Fruit fly (Drosophila melanogaster) whole organism, embryonic: ENCODE results near the gene Cpr62Bc.

Source experiments
- BtbVII ChIP-seq: fragments of 200-800 bp; sonication (Bioruptor generic); optimal IDR thresholded peaks from 3 replicates; lab custom pipeline; 2017; ENCODE audit warnings: missing biosample characterization, mild to moderate bottlenecking, missing genetic modification characterization
- CG12071 ChIP-seq: fragments of 200-800 bp; sonication (Bioruptor generic); optimal IDR thresholded peaks from 3 replicates; lab custom pipeline; 2018; ENCODE audit warnings: missing biosample characterization, mild to moderate bottlenecking, missing genetic modification characterization
- CG12219 ChIP-seq: fragments of 200-800 bp; sonication (Bioruptor generic); optimal IDR thresholded peaks from 3 replicates; lab custom pipeline; 2018; ENCODE audit warnings: missing biosample characterization, mild to moderate bottlenecking, missing genetic modification characterization
- CG13775 ChIP-seq: fragments of 200-800 bp; sonication (Bioruptor generic); optimal IDR thresholded peaks from 3 replicates; lab custom pipeline; 2017; ENCODE audit warnings: missing biosample characterization, mild to moderate bottlenecking, missing genetic modification characterization
- CG15011 ChIP-seq: fragments of 200-800 bp; sonication (Bioruptor generic); optimal IDR thresholded peaks from 3 replicates; lab custom pipeline; 2018; ENCODE audit warnings: missing biosample characterization, mild to moderate bottlenecking, missing genetic modification characterization
- CG17359 ChIP-seq: fragments of 200-800 bp; sonication (Bioruptor generic); optimal IDR thresholded peaks from 3 replicates; lab custom pipeline; 2018; ENCODE audit warnings: missing biosample characterization, mild to moderate bottlenecking, missing genetic modification characterization, moderate library complexity
- CG17385 ChIP-seq: fragments of 200-800 bp; sonication (Bioruptor generic); optimal IDR thresholded peaks from 3 replicates; lab custom pipeline; 2018; ENCODE audit warnings: missing biosample characterization, mild to moderate bottlenecking, missing genetic modification characterization
- CG17802 ChIP-seq: fragments of 200-800 bp; sonication (Bioruptor generic); optimal IDR thresholded peaks from 2 replicates; lab custom pipeline; 2018; ENCODE audit warnings: missing biosample characterization, mild to moderate bottlenecking, missing genetic modification characterization, moderate library complexity
- CG2120 ChIP-seq: fragments of 200-800 bp; sonication (Bioruptor generic); optimal IDR thresholded peaks from 3 replicates; lab custom pipeline; 2016; ENCODE audit warnings: missing biosample characterization, missing genetic modification characterization
- CG2202 ChIP-seq: fragments of 200-800 bp; sonication (Bioruptor generic); optimal IDR thresholded peaks from 2 replicates; lab custom pipeline; 2018; ENCODE audit warnings: missing biosample characterization, mild to moderate bottlenecking, missing genetic modification characterization
- CG2678 ChIP-seq: fragments of 200-800 bp; sonication (Bioruptor generic); optimal IDR thresholded peaks from 3 replicates; lab custom pipeline; 2019; ENCODE audit warnings: missing biosample characterization, mild to moderate bottlenecking, missing genetic modification characterization, moderate library complexity
- CG2875 ChIP-seq: fragments of 200-800 bp; sonication (Bioruptor generic); optimal IDR thresholded peaks from 2 replicates; lab custom pipeline; 2017; ENCODE audit warnings: missing biosample characterization, mild to moderate bottlenecking, missing genetic modification characterization, missing genetic modification reagents
- CG4360 ChIP-seq: fragments of 200-800 bp; sonication (Bioruptor generic); IDR thresholded peaks from 2 replicates; pipeline ENCODE4 v1.3.6; 2022; ENCODE audit warnings: missing biosample characterization, missing genetic modification characterization
- CG6683 ChIP-seq: fragments of 200-800 bp; sonication (Bioruptor generic); optimal IDR thresholded peaks from 2 replicates; lab custom pipeline; 2017; ENCODE audit warnings: missing biosample characterization, mild to moderate bottlenecking, missing genetic modification characterization, missing genetic modification reagents
- CG7556 ChIP-seq: fragments of 200-800 bp; sonication (Bioruptor generic); optimal IDR thresholded peaks from 2 replicates; lab custom pipeline; 2017; ENCODE audit warnings: missing biosample characterization, mild to moderate bottlenecking, missing genetic modification characterization
- CG7839 ChIP-seq: fragments of 200-800 bp; sonication (Bioruptor generic); optimal IDR thresholded peaks from 3 replicates; lab custom pipeline; 2018; ENCODE audit warnings: missing biosample characterization, mild to moderate bottlenecking, missing genetic modification characterization, moderate library complexity
- CG9932 ChIP-seq: fragments of 200-800 bp; sonication (Bioruptor generic); IDR thresholded peaks from 2 replicates; pipeline ENCODE4 v1.3.6; 2022; ENCODE audit warnings: missing biosample characterization, missing genetic modification characterization
- Eip74EF ChIP-seq, 2 experiments: fragments of 200-800 bp in 1 of 2; fragments of >200 bp in 1 of 2; sonication (Bioruptor generic) in 1 of 2; optimal IDR thresholded peaks; 2 replicates each; lab custom pipeline; 2017 to 2019; ENCODE audit warnings: missing biosample characterization in 2 of 2, missing genetic modification characterization in 2 of 2, mild to moderate bottlenecking in 1 of 2, moderate library complexity in 1 of 2
- Fer1 ChIP-seq: fragments of 200-800 bp; sonication (Bioruptor generic); optimal IDR thresholded peaks from 2 replicates; lab custom pipeline; 2017; ENCODE audit warnings: missing biosample characterization, mild to moderate bottlenecking, missing genetic modification characterization
- HLH4C ChIP-seq: fragments of 200-800 bp; sonication (Bioruptor generic); IDR thresholded peaks from 3 replicates; pipeline ENCODE4 v1.3.6; 2022; ENCODE audit warnings: missing biosample characterization, missing genetic modification characterization; ENCODE audit not compliant: partially characterized antibody
- HmgD ChIP-seq: fragments of 200-800 bp; sonication (Bioruptor generic); optimal IDR thresholded peaks from 3 replicates; lab custom pipeline; 2016; ENCODE audit warnings: missing biosample characterization, missing genetic modification characterization
- Med ChIP-seq: fragments of 200-800 bp; sonication (Bioruptor generic); peaks from one replicate; lab custom pipeline; 2016; ENCODE audit warnings: missing biosample characterization, missing genetic modification characterization, mild to moderate bottlenecking, inconsistent platforms, moderate library complexity
- Rfx ChIP-seq: fragments of 200-800 bp; sonication (Bioruptor generic); IDR thresholded peaks from 2 replicates; pipeline ENCODE4 v1.3.6; 2022; ENCODE audit warnings: missing biosample characterization, missing genetic modification characterization
- Sox100B ChIP-seq: fragments of 200-800 bp; sonication (Bioruptor generic); optimal IDR thresholded peaks from 3 replicates; lab custom pipeline; 2018; ENCODE audit warnings: missing biosample characterization, mild to moderate bottlenecking, missing genetic modification characterization
- Spps ChIP-seq: fragments of 200-800 bp; sonication (Bioruptor generic); optimal IDR thresholded peaks from 2 replicates; lab custom pipeline; 2018; ENCODE audit warnings: missing biosample characterization, mild to moderate bottlenecking, missing genetic modification characterization
- Ssrp ChIP-seq: fragments of 200-800 bp; sonication (Bioruptor generic); optimal IDR thresholded peaks from 2 replicates; lab custom pipeline; 2018; ENCODE audit warnings: missing biosample characterization, mild to moderate bottlenecking, missing genetic modification characterization, moderate library complexity
- abd-A ChIP-seq: fragments of 200-800 bp; sonication (Bioruptor generic); optimal IDR thresholded peaks from 3 replicates; lab custom pipeline; 2019; ENCODE audit warnings: missing biosample characterization, mild to moderate bottlenecking, missing genetic modification characterization, moderate library complexity
- al ChIP-seq: fragments of 200-800 bp; sonication (Bioruptor generic); IDR thresholded peaks from 2 replicates; pipeline ENCODE4 v1.3.6; 2022; ENCODE audit warnings: missing biosample characterization, missing genetic modification characterization
- bowl ChIP-seq: fragments of 200-800 bp; sonication (Bioruptor generic); IDR thresholded peaks from 2 replicates; pipeline ENCODE4 v1.3.6; 2022; ENCODE audit warnings: missing biosample characterization, missing genetic modification characterization
- cas ChIP-seq: fragments of 200-800 bp; sonication (Bioruptor generic); IDR thresholded peaks from 2 replicates; pipeline ENCODE4 v1.3.6; 2022; ENCODE audit warnings: missing biosample characterization, missing genetic modification characterization
- ci ChIP-seq: fragments of 200-800 bp; sonication (Bioruptor generic); IDR thresholded peaks from 3 replicates; pipeline ENCODE4 v1.3.6; 2022; ENCODE audit warnings: missing biosample characterization, missing genetic modification characterization
- fru ChIP-seq: fragments of >200 bp; optimal IDR thresholded peaks from 2 replicates; lab custom pipeline; 2017
- gem ChIP-seq: fragments of 200-800 bp; sonication (Bioruptor generic); optimal IDR thresholded peaks from 2 replicates; lab custom pipeline; 2019; ENCODE audit warnings: missing biosample characterization, mild to moderate bottlenecking, missing genetic modification characterization, moderate library complexity
- grau ChIP-seq: fragments of 200-800 bp; optimal IDR thresholded peaks from 3 replicates; lab custom pipeline; 2019; ENCODE audit warnings: missing biosample characterization, mild to moderate bottlenecking, missing genetic modification characterization, moderate library complexity
- grn ChIP-seq: fragments of 200-800 bp; sonication (Bioruptor generic); optimal IDR thresholded peaks from 3 replicates; lab custom pipeline; 2017; ENCODE audit warnings: missing biosample characterization, missing genetic modification characterization
- insv ChIP-seq, 2 experiments: fragments of 200-800 bp; sonication (Bioruptor generic); optimal IDR thresholded peaks; 3 replicates each; lab custom pipeline; 2016 to 2018; ENCODE audit warnings: missing biosample characterization in 2 of 2, missing genetic modification characterization in 2 of 2
- jigr1 ChIP-seq: fragments of 200-800 bp; sonication (Bioruptor generic); IDR thresholded peaks from 3 replicates; pipeline ENCODE4 v1.3.6; 2022; ENCODE audit warnings: missing biosample characterization, missing genetic modification characterization
- lab ChIP-seq: fragments of 200-800 bp; sonication (Bioruptor generic); optimal IDR thresholded peaks from 3 replicates; lab custom pipeline; 2017; ENCODE audit warnings: missing biosample characterization, missing genetic modification characterization, mild to moderate bottlenecking, moderate library complexity, missing genetic modification reagents
- lov ChIP-seq, 2 experiments: fragments of 200-800 bp in 1 of 2; fragments of >200 bp in 1 of 2; sonication (Bioruptor generic) in 1 of 2; IDR thresholded peaks in 1 of 2; optimal IDR thresholded peaks in 1 of 2; 2 replicates in 1 of 2; 3 replicates in 1 of 2; pipeline versions ENCODE4 v1.3.6 to Lab custom; 2017 to 2022; ENCODE audit warnings: missing biosample characterization in 1 of 2, missing genetic modification characterization in 1 of 2
- oc ChIP-seq: fragments of 200-800 bp; sonication (Bioruptor generic); optimal IDR thresholded peaks from 2 replicates; lab custom pipeline; 2018; ENCODE audit warnings: missing biosample characterization, mild to moderate bottlenecking, missing genetic modification characterization, moderate library complexity
- onecut ChIP-seq: fragments of 200-800 bp; sonication (Bioruptor generic); IDR thresholded peaks from 2 replicates; pipeline ENCODE4 v1.3.6; 2022; ENCODE audit warnings: missing biosample characterization, missing genetic modification characterization
- pan ChIP-seq, 4 experiments: fragments of >200 bp in 3 of 4; fragments of 200-800 bp in 1 of 4; sonication (Bioruptor generic) in 1 of 4; optimal IDR thresholded peaks in 3 of 4; IDR thresholded peaks in 1 of 4; 2 replicates each; pipeline versions ENCODE4 v1.3.6 to Lab custom; 2017 to 2022; ENCODE audit warnings: missing biosample characterization in 2 of 4, missing genetic modification characterization in 2 of 4, mixed read lengths in 1 of 4
- pnt ChIP-seq: fragments of 200-800 bp; sonication (Bioruptor generic); optimal IDR thresholded peaks from 3 replicates; lab custom pipeline; 2016; ENCODE audit warnings: missing biosample characterization, missing genetic modification characterization
- scrt ChIP-seq: fragments of 200-800 bp; sonication (Bioruptor generic); optimal IDR thresholded peaks from 2 replicates; lab custom pipeline; 2018; ENCODE audit warnings: missing biosample characterization, mild to moderate bottlenecking, missing genetic modification characterization, moderate library complexity
- sd ChIP-seq: fragments of 200-800 bp; sonication (Bioruptor generic); optimal IDR thresholded peaks from 3 replicates; lab custom pipeline; 2018; ENCODE audit warnings: missing biosample characterization, mild to moderate bottlenecking, missing genetic modification characterization, moderate library complexity
- sqz ChIP-seq: fragments of 200-800 bp; sonication (Bioruptor generic); optimal IDR thresholded peaks from 3 replicates; lab custom pipeline; 2018; ENCODE audit warnings: missing biosample characterization, mild to moderate bottlenecking, missing genetic modification characterization
- zfh1 ChIP-seq: fragments of 200-800 bp; sonication (Bioruptor generic); IDR thresholded peaks from 3 replicates; pipeline ENCODE4 v1.3.6; 2022; ENCODE audit warnings: missing biosample characterization, missing genetic modification characterization

Gene Cpr62Bc

DNA sequence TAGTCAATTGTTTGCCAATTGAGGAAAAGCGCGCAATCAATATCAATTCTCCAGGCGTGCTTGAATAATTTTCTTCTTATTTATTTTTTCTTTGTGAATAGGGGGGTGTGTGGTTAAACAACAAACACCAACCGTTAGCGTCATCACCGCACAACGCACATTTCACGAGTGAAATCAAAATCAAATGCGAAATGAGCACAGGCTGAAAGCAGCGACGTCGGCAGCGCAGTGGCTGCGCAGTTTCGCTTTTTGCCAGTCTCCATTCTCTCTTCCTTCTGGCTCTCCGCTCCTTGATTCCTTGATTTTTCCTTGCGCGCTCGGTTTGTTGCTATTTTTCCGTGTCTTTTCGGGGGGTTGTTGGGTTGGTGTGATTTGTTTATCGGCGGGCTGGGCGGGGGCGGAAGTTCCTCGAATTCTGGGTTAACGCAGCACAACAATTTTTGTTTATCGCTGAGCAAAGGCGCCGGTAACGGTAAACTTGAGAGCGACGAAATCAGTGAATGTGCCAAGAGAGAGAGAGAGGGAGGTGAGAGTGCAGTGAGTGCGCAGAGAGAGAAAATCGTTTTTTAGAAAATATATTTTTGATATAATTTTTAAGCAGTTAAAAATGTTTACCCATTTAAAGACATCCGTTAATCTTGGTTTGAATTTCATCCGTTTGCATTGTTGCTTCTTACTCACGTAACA lies 41.1 kb upstream of the Cpr62Bc start, which contains the start of gene CG13937 (continued):
- TF ChIP-seq oc (no peak), sd (tag; lab: Kevin White, UChicago) (peak; percentile 55), CG7556 (no peak), CG17802 (tag; lab: Kevin White, UChicago) (no peak), grn (no peak), Fer1 (peak; percentile 11)

DNA sequence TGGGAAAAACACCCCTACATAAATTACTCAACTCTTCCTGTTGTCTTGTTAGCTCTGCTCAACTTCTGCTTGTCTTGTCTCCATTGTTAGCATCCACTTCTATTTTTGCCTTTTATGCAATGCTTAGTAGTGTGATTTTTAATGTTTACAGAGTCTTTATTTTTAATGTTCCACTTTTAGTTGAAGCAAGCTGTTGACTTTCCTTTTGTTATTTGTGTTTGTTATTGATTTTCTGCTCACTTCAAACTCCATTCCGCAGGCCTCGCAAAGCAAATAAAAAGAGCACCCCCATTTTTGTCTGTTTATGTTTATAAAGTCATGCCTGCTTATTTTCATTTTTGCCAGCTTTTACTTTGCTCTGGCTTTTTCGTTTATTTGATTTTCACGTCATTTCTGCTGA lies 40.0 kb upstream of the Cpr62Bc start:
- TF ChIP-seq CG17385 (GFP tag; lab: Kevin White, UChicago): no peak
- TF ChIP-seq CG4360 (GFP tag; lab: Robert Waterston, UW): no peak
- no peak for TF ChIP-seq zfh1 (GFP tag; lab: Robert Waterston, UW)
- TF ChIP-seq pan (optimal IDR thresholded peaks at IDR 0.05; lab: Kevin White, UChicago): no peak
- TF ChIP-seq pan (GFP tag; optimal IDR thresholded peaks at IDR 0.05 in 1 of 2, IDR thresholded peaks at IDR 0.05 in 1 of 2): peak in 1 of 2 experiments; percentile 5
- peak; percentile 2 for TF ChIP-seq CG12071 (GFP tag; lab: Kevin White, UChicago)
- TF ChIP-seq Med: peak; percentile 53
- TF ChIP-seq CG2875 (GFP tag; lab: Kevin White, UChicago): no peak
- TF ChIP-seq lov (optimal IDR thresholded peaks at IDR 0.05; lab: Kevin White, UChicago): no peak
- no peak for TF ChIP-seq lov (GFP tag; IDR thresholded peaks at IDR 0.05; lab: Robert Waterston, UW)
- no peak for TF ChIP-seq fru (lab: Kevin White, UChicago)
- no peak for TF ChIP-seq insv (GFP tag; optimal IDR thresholded peaks at IDR 0.05; lab: Kevin White, UChicago)
- peak; percentile 12 for TF ChIP-seq CG2678
- TF ChIP-seq CG2120 (GFP tag; lab: Kevin White, UChicago): peak; percentile 7
- TF ChIP-seq jigr1 (GFP tag; lab: Robert Waterston, UW): no peak
- TF ChIP-seq lab (GFP tag; lab: Kevin White, UChicago): peak; percentile 34
- no peak for TF ChIP-seq CG15011 (GFP tag; lab: Kevin White, UChicago)
- TF ChIP-seq Rfx: 0 out of 2 replicates have a peak, but pooled peaks have one; percentile 16
- no peak for TF ChIP-seq CG2202 (tag; lab: Kevin White, UChicago)
- no peak for TF ChIP-seq BtbVII
- no peak for TF ChIP-seq HmgD (GFP tag; lab: Kevin White, UChicago)
- TF ChIP-seq gem: peak; percentile 3
- TF ChIP-seq HLH4C: no peak
- TF ChIP-seq sqz: no peak
- TF ChIP-seq CG13775 (GFP tag; lab: Kevin White, UChicago): no peak
- TF ChIP-seq Eip74EF (GFP tag; optimal IDR thresholded peaks at IDR 0.05; lab: Kevin White, UChicago): no peak
- no peak for TF ChIP-seq abd-A
- TF ChIP-seq CG6683: no peak
- 0 out of 3 replicates have a peak, but pooled peaks have one; percentile 33 for TF ChIP-seq ci
- no peak for TF ChIP-seq Spps (tag; lab: Kevin White, UChicago)
- no peak for TF ChIP-seq bowl (GFP tag; lab: Robert Waterston, UW)
- TF ChIP-seq CG17359 (tag; lab: Kevin White, UChicago): peak; percentile 24
- no peak for TF ChIP-seq grau
- no peak for TF ChIP-seq al (GFP tag; lab: Robert Waterston, UW)
- TF ChIP-seq Ssrp: no peak
- no peak for TF ChIP-seq Sox100B (GFP tag; lab: Kevin White, UChicago)
- no peak for TF ChIP-seq CG7839 (tag; lab: Kevin White, UChicago)
- no peak for TF ChIP-seq cas (GFP tag; lab: Robert Waterston, UW)
- no peak for TF ChIP-seq pnt (GFP tag; lab: Kevin White, UChicago)
- TF ChIP-seq CG12219: no peak
- peak; percentile 60 for TF ChIP-seq onecut (GFP tag; lab: Robert Waterston, UW)
- TF ChIP-seq CG9932 (GFP tag; lab: Robert Waterston, UW): no peak
- TF ChIP-seq scrt (GFP tag; lab: Kevin White, UChicago): peak; percentile 2
